Worm (Caenorhabditis elegans) whole organism, L4 larva: ENCODE measurements around the gene T28C6.8.

ENCODE experiments used
- D1046.2 ChIP-seq: fragments of 200-800 bp; sonication (Bioruptor generic); IDR thresholded peaks from 2 replicates; pipeline ENCODE4 v1.3.6; 2022; ENCODE audit warnings: missing genetic modification characterization, missing compliant biosample characterization
- F10B5.3 ChIP-seq: sonication (generic microtip); optimal IDR thresholded peaks from 2 replicates; lab custom pipeline; 2016; ENCODE audit warnings: mild to moderate bottlenecking, missing genetic modification characterization, missing compliant biosample characterization
- F37D6.2 ChIP-seq: sonication (generic microtip); optimal IDR thresholded peaks from 2 replicates; lab custom pipeline; 2016; ENCODE audit warnings: mild to moderate bottlenecking, missing genetic modification characterization, missing compliant biosample characterization
- F49E8.2 ChIP-seq: sonication (generic microtip); optimal IDR thresholded peaks from 2 replicates; lab custom pipeline; 2016; ENCODE audit warnings: missing compliant biosample characterization, mild to moderate bottlenecking, missing genetic modification characterization, borderline replicate concordance
- T20F7.1 ChIP-seq: fragments of 200-800 bp; sonication (Bioruptor generic); optimal IDR thresholded peaks from 2 replicates; lab custom pipeline; 2018; ENCODE audit warnings: mild to moderate bottlenecking, missing genetic modification characterization, missing compliant biosample characterization
- T26A8.4 ChIP-seq: fragments of 200-800 bp; sonication (Bioruptor generic); IDR thresholded peaks from 2 replicates; pipeline ENCODE4 v1.3.6; 2022; ENCODE audit warnings: missing genetic modification characterization, missing compliant biosample characterization
- Y105C5A.15 ChIP-seq: fragments of 200-800 bp; sonication (Bioruptor generic); IDR thresholded peaks from 2 replicates; pipeline ENCODE4 v1.3.6; 2022; ENCODE audit warnings: missing genetic modification characterization, missing compliant biosample characterization
- Y75B8A.6 ChIP-seq: fragments of 200-800 bp; sonication (Bioruptor generic); IDR thresholded peaks from 2 replicates; pipeline ENCODE4 v1.3.6; 2022; ENCODE audit warnings: missing genetic modification reagents, missing genetic modification characterization, missing compliant biosample characterization
- aha-1 ChIP-seq: fragments of 150-350 bp; peaks from one replicate; lab custom pipeline; 2014; ENCODE audit warnings: missing biosample characterization, missing genetic modification characterization
- aly-2 ChIP-seq: sonication (generic microtip); optimal IDR thresholded peaks from 2 replicates; lab custom pipeline; 2018; ENCODE audit warnings: missing biosample characterization, missing genetic modification characterization
- attf-4 ChIP-seq: sonication (generic microtip); optimal IDR thresholded peaks from 3 replicates; lab custom pipeline; 2017; ENCODE audit warnings: missing biosample characterization, missing genetic modification characterization
- ceh-28 ChIP-seq: fragments of 150-350 bp; optimal IDR thresholded peaks from 2 replicates; lab custom pipeline; 2014; ENCODE audit warnings: missing biosample characterization, missing genetic modification reagents, missing genetic modification characterization
- ceh-32 ChIP-seq: sonication (generic microtip); optimal IDR thresholded peaks from 2 replicates; lab custom pipeline; 2016; ENCODE audit warnings: mild to moderate bottlenecking, missing genetic modification characterization, missing compliant biosample characterization; ENCODE audit not compliant: poor library complexity
- ceh-44 ChIP-seq: fragments of 200-800 bp; sonication (Bioruptor generic); IDR thresholded peaks from 2 replicates; pipeline ENCODE4 v1.3.6; 2022; ENCODE audit warnings: missing genetic modification reagents, missing genetic modification characterization, missing compliant biosample characterization
- ceh-62 ChIP-seq: sonication (generic microtip); optimal IDR thresholded peaks from 2 replicates; lab custom pipeline; 2017; ENCODE audit warnings: missing biosample characterization, missing genetic modification characterization
- ceh-82 ChIP-seq: sonication (generic microtip); optimal IDR thresholded peaks from 2 replicates; lab custom pipeline; 2017; ENCODE audit warnings: missing biosample characterization, missing genetic modification characterization
- cey-2 ChIP-seq: sonication (generic microtip); optimal IDR thresholded peaks from 3 replicates; lab custom pipeline; 2017; ENCODE audit warnings: missing genetic modification characterization, mild to moderate bottlenecking, missing compliant biosample characterization, antibody characterized with exemption, borderline replicate concordance; ENCODE audit not compliant: insufficient read depth
- ctbp-1 ChIP-seq: fragments of 200-800 bp; sonication (Bioruptor generic); IDR thresholded peaks from 2 replicates; pipeline ENCODE4 v1.3.6; 2022; ENCODE audit warnings: missing genetic modification reagents, missing genetic modification characterization, missing compliant biosample characterization
- daf-16 ChIP-seq, 3 experiments: sonication (generic microtip); optimal IDR thresholded peaks; 2 replicates each; lab custom pipeline; 2016 to 2017; ENCODE audit warnings: missing genetic modification characterization in 3 of 3, missing genetic modification reagents in 3 of 3, mild to moderate bottlenecking in 2 of 3, missing compliant biosample characterization in 2 of 3, missing biosample characterization in 1 of 3, moderate library complexity in 1 of 3
- daf-19 ChIP-seq: fragments of 200-800 bp; sonication (Bioruptor generic); conservative IDR thresholded peaks from 2 replicates; pipeline ENCODE4 v1.3.6; 2022; ENCODE audit warnings: missing genetic modification characterization, missing compliant biosample characterization
- daf-8 ChIP-seq: fragments of 200-800 bp; sonication (Bioruptor generic); IDR thresholded peaks from 2 replicates; pipeline ENCODE4 v1.3.6; 2022; ENCODE audit warnings: missing genetic modification characterization, missing compliant biosample characterization
- dmd-8 ChIP-seq: fragments of 200-800 bp; sonication (Bioruptor generic); IDR thresholded peaks from 2 replicates; pipeline ENCODE4 v1.3.6; 2022; ENCODE audit warnings: missing genetic modification characterization, missing compliant biosample characterization
- dmd-9 ChIP-seq: fragments of 200-800 bp; sonication (Bioruptor generic); IDR thresholded peaks from 2 replicates; pipeline ENCODE4 v1.3.6; 2022; ENCODE audit warnings: missing genetic modification reagents, missing genetic modification characterization, missing compliant biosample characterization
- duxl-1 ChIP-seq: sonication (generic microtip); optimal IDR thresholded peaks from 2 replicates; lab custom pipeline; 2016; ENCODE audit warnings: mild to moderate bottlenecking, missing genetic modification characterization, moderate library complexity, missing compliant biosample characterization; ENCODE audit not compliant: poor library complexity
- egl-27 ChIP-seq: sonication (generic microtip); optimal IDR thresholded peaks from 3 replicates; lab custom pipeline; 2017; ENCODE audit warnings: missing biosample characterization, missing genetic modification reagents, missing genetic modification characterization
- egl-43 ChIP-seq: fragments of 200-800 bp; sonication (Bioruptor generic); IDR thresholded peaks from 2 replicates; pipeline ENCODE4 v1.3.6; 2022; ENCODE audit warnings: missing genetic modification reagents, missing genetic modification characterization, missing compliant biosample characterization
- fos-1 ChIP-seq: fragments of 150-350 bp; optimal IDR thresholded peaks from 2 replicates; lab custom pipeline; 2014; ENCODE audit warnings: missing biosample characterization, missing genetic modification characterization
- hif-1 ChIP-seq, 2 experiments: sonication (generic microtip); optimal IDR thresholded peaks; 2 replicates each; lab custom pipeline; 2016 to 2017; ENCODE audit warnings: missing compliant biosample characterization in 2 of 2, missing genetic modification characterization in 2 of 2, missing genetic modification reagents in 2 of 2, missing genotype in 2 of 2, mild to moderate bottlenecking in 1 of 2
- hlh-11 ChIP-seq: fragments of 200-800 bp; sonication (Bioruptor generic); optimal IDR thresholded peaks from 2 replicates; lab custom pipeline; 2018; ENCODE audit warnings: mild to moderate bottlenecking, missing genetic modification characterization, missing compliant biosample characterization
- hmg-1.1 ChIP-seq: fragments of 200-800 bp; sonication (Bioruptor generic); IDR thresholded peaks from 2 replicates; pipeline ENCODE4 v1.3.6; 2022; ENCODE audit warnings: missing genetic modification reagents, missing genetic modification characterization, missing compliant biosample characterization
- jun-1 ChIP-seq: fragments of 150-350 bp; optimal IDR thresholded peaks from 2 replicates; lab custom pipeline; 2014; ENCODE audit warnings: missing biosample characterization, missing genetic modification reagents, missing genetic modification characterization
- lin-1 ChIP-seq: fragments of 200-800 bp; sonication (Bioruptor generic); IDR thresholded peaks from 2 replicates; pipeline ENCODE4 v1.3.6; 2022; ENCODE audit warnings: missing genetic modification reagents, missing genetic modification characterization, missing compliant biosample characterization
- lin-39 ChIP-seq: fragments of 150-350 bp; optimal IDR thresholded peaks from 2 replicates; lab custom pipeline; 2014; ENCODE audit warnings: missing biosample characterization, missing genetic modification reagents, missing genetic modification characterization
- mxl-3 ChIP-seq: fragments of 200-800 bp; sonication (Bioruptor generic); optimal IDR thresholded peaks from 2 replicates; lab custom pipeline; 2018; ENCODE audit warnings: mild to moderate bottlenecking, missing genetic modification characterization, missing compliant biosample characterization
- nhr-11 ChIP-seq: fragments of 150-350 bp; optimal IDR thresholded peaks from 2 replicates; lab custom pipeline; 2014; ENCODE audit warnings: missing biosample characterization, missing genetic modification characterization
- nhr-111 ChIP-seq: fragments of 200-800 bp; sonication (Bioruptor generic); optimal IDR thresholded peaks from 2 replicates; lab custom pipeline; 2018; ENCODE audit warnings: mild to moderate bottlenecking, missing genetic modification characterization, missing compliant biosample characterization
- nhr-28 ChIP-seq: fragments of 150-350 bp; optimal IDR thresholded peaks from 2 replicates; lab custom pipeline; 2014; ENCODE audit warnings: missing biosample characterization, missing genetic modification characterization
- nhr-41 ChIP-seq: fragments of 200-800 bp; sonication (Bioruptor generic); IDR thresholded peaks from 2 replicates; pipeline ENCODE4 v1.3.6; 2022; ENCODE audit warnings: missing genetic modification reagents, missing genetic modification characterization, missing compliant biosample characterization
- nhr-42 ChIP-seq: fragments of 200-800 bp; sonication (Bioruptor generic); IDR thresholded peaks from 2 replicates; pipeline ENCODE4 v1.3.6; 2022; ENCODE audit warnings: missing genetic modification characterization, missing compliant biosample characterization
- nhr-76 ChIP-seq: fragments of 150-350 bp; optimal IDR thresholded peaks from 2 replicates; lab custom pipeline; 2014; ENCODE audit warnings: missing biosample characterization, missing genetic modification characterization
- saeg-2 ChIP-seq: fragments of 200-800 bp; sonication (Bioruptor generic); IDR thresholded peaks from 2 replicates; pipeline ENCODE4 v1.3.6; 2022; ENCODE audit warnings: missing genetic modification reagents, missing genetic modification characterization, missing compliant biosample characterization
- sdz-12 ChIP-seq: fragments of 200-800 bp; sonication (Bioruptor generic); optimal IDR thresholded peaks from 2 replicates; lab custom pipeline; 2018; ENCODE audit warnings: mild to moderate bottlenecking, missing genetic modification characterization, missing compliant biosample characterization
- skn-1 ChIP-seq: fragments of 150-350 bp; optimal IDR thresholded peaks from 2 replicates; lab custom pipeline; 2014; ENCODE audit warnings: missing biosample characterization, missing genetic modification characterization
- snpc-1.2 ChIP-seq: fragments of 200-800 bp; sonication (Bioruptor generic); IDR thresholded peaks from 2 replicates; pipeline ENCODE4 v1.3.6; 2022; ENCODE audit warnings: missing genetic modification reagents, missing genetic modification characterization, missing compliant biosample characterization
- spr-3 ChIP-seq: fragments of 200-800 bp; sonication (Bioruptor generic); optimal IDR thresholded peaks from 2 replicates; lab custom pipeline; 2018; ENCODE audit warnings: mild to moderate bottlenecking, missing genetic modification characterization, missing compliant biosample characterization
- tag-97 ChIP-seq: fragments of 200-800 bp; sonication (Bioruptor generic); IDR thresholded peaks from 2 replicates; pipeline ENCODE4 v1.3.6; 2022; ENCODE audit warnings: missing genetic modification characterization, missing compliant biosample characterization
- unc-62 ChIP-seq, 3 experiments: fragments of 150-350 bp in 1 of 3; sonication (generic microtip); optimal IDR thresholded peaks in 2 of 3; peaks in 1 of 3; 1 replicate in 1 of 3; 2 replicates in 2 of 3; lab custom pipeline; 2014 to 2017; ENCODE audit warnings: missing biosample characterization in 3 of 3, missing genetic modification characterization in 3 of 3, missing genetic modification reagents in 3 of 3, missing genotype in 1 of 3
- vab-7 ChIP-seq: fragments of 200-800 bp; sonication (Bioruptor generic); IDR thresholded peaks from 2 replicates; pipeline ENCODE4 v1.3.6; 2022; ENCODE audit warnings: missing genetic modification reagents, missing genetic modification characterization, missing compliant biosample characterization
- zfp-2 ChIP-seq: sonication (generic microtip); optimal IDR thresholded peaks from 2 replicates; lab custom pipeline; 2016; ENCODE audit warnings: mild to moderate bottlenecking, missing genetic modification characterization, missing compliant biosample characterization
- zip-11 ChIP-seq: fragments of 200-800 bp; sonication (Bioruptor generic); IDR thresholded peaks from 2 replicates; pipeline ENCODE4 v1.3.6; 2022; ENCODE audit warnings: missing genetic modification characterization, missing compliant biosample characterization
- zip-2 ChIP-seq: fragments of 150-350 bp; optimal IDR thresholded peaks from 2 replicates; lab custom pipeline; 2014; ENCODE audit warnings: missing biosample characterization, missing genetic modification characterization
- ztf-11 ChIP-seq: fragments of 150-350 bp; optimal IDR thresholded peaks from 2 replicates; lab custom pipeline; 2014; ENCODE audit warnings: missing biosample characterization, missing genetic modification characterization

T28C6.8 gene

DNA sequence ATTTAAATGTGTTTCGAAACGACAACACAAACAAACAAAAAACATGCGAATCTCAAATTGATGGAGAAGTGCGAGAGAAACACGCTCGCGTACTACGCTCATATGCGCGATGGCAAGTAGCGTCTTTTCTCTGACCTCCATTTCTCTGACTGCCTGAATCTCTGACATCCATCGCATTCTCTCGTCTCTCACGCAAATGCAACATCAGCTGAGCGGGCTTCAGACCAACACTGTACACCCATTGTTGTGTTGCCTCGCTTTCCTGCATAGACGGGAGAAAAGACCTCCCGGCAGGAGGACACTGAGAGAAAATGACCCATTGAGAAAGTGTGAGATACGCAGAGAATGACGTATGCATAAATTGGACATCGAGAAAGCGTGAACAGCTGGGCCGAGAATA, 48.4 kb downstream of the T28C6.8 start (continued):
- no peak for TF ChIP-seq nhr-76 (tag; lab: Kevin White, UChicago)
- TF ChIP-seq jun-1 (tag; lab: Kevin White, UChicago), result peak; percentile 11
- TF ChIP-seq aly-2 (tag; lab: Kevin White, UChicago), result no peak
- TF ChIP-seq ztf-11 (tag; lab: Kevin White, UChicago), result no peak
- peak in 1 of 2 experiments; percentile 98 for TF ChIP-seq unc-62 (GFP tag; optimal IDR thresholded peaks at IDR 0.05 in 1 of 2; lab: Kevin White, UChicago)
- TF ChIP-seq unc-62 (tag; optimal IDR thresholded peaks at IDR 0.05; lab: Kevin White, UChicago), result no peak
- peak; percentile 55 for TF ChIP-seq nhr-11 (tag; lab: Kevin White, UChicago)
- TF ChIP-seq nhr-28 (tag; lab: Kevin White, UChicago), result peak; percentile 82
- TF ChIP-seq T20F7.1 (GFP tag; lab: Kevin White, UChicago), result no peak
- peak; percentile 94 for TF ChIP-seq aha-1 (tag; lab: Kevin White, UChicago)
- TF ChIP-seq zip-2 (tag; lab: Kevin White, UChicago), result no peak
- TF ChIP-seq ceh-44 (GFP tag; lab: Robert Waterston, UW), result no peak
- no peak for TF ChIP-seq lin-1 (GFP tag; lab: Robert Waterston, UW)
- TF ChIP-seq attf-4, result no peak
- no peak for TF ChIP-seq daf-19 (GFP tag; lab: Robert Waterston, UW)
- TF ChIP-seq ceh-82 (tag; lab: Kevin White, UChicago), result no peak
- no peak for TF ChIP-seq zfp-2
- no peak for TF ChIP-seq F49E8.2 (tag; lab: Kevin White, UChicago)
- peak; percentile 98 for TF ChIP-seq hlh-11 (tag; lab: Kevin White, UChicago)
- no peak for TF ChIP-seq egl-43 (GFP tag; lab: Robert Waterston, UW)
- no peak for TF ChIP-seq Y105C5A.15 (GFP tag; lab: Robert Waterston, UW)
- no peak for TF ChIP-seq D1046.2 (GFP tag; lab: Robert Waterston, UW)
- TF ChIP-seq ctbp-1, result no peak
- TF ChIP-seq egl-27 (tag; lab: Kevin White, UChicago), result no peak
- no peak for TF ChIP-seq tag-97 (GFP tag; lab: Robert Waterston, UW)
- no peak for TF ChIP-seq F10B5.3 (tag; lab: Kevin White, UChicago)
- no peak for TF ChIP-seq zip-11 (GFP tag; lab: Robert Waterston, UW)
- no peak for TF ChIP-seq fos-1 (tag; lab: Kevin White, UChicago)
- TF ChIP-seq nhr-41 (GFP tag; lab: Robert Waterston, UW), result 0 out of 2 replicates have a peak, but pooled peaks have one; percentile 17
- TF ChIP-seq dmd-8, result no peak
- no peak for TF ChIP-seq snpc-1.2
- TF ChIP-seq Y75B8A.6, result no peak
- no peak for TF ChIP-seq ceh-32 (tag; lab: Kevin White, UChicago)
- TF ChIP-seq vab-7 (GFP tag; lab: Robert Waterston, UW), result no peak
- no peak for TF ChIP-seq mxl-3 (GFP tag; lab: Kevin White, UChicago)
- no peak for TF ChIP-seq nhr-111 (GFP tag; lab: Kevin White, UChicago)
- no peak for TF ChIP-seq F37D6.2
- no peak for TF ChIP-seq T26A8.4 (GFP tag; lab: Robert Waterston, UW)
- no peak for TF ChIP-seq daf-8 (GFP tag; lab: Robert Waterston, UW)
- peak in 1 of 2 experiments; percentile 54 for TF ChIP-seq hif-1 (tag; optimal IDR thresholded peaks at IDR 0.05; lab: Kevin White, UChicago)
- no peak for TF ChIP-seq nhr-42 (GFP tag; lab: Robert Waterston, UW)
- TF ChIP-seq lin-39 (tag; lab: Kevin White, UChicago), result no peak
- no peak for TF ChIP-seq cey-2 (tag; lab: Kevin White, UChicago)
- no peak; the same call in 1 of the 2 replicates for TF ChIP-seq hmg-1.1 (GFP tag; lab: Robert Waterston, UW)
- TF ChIP-seq skn-1 (tag; lab: Kevin White, UChicago), result no peak
- no peak for TF ChIP-seq ceh-62 (tag; lab: Kevin White, UChicago)
- TF ChIP-seq saeg-2 (GFP tag; lab: Robert Waterston, UW), result no peak
- no peak for TF ChIP-seq ceh-28
- TF ChIP-seq daf-16 (GFP tag; optimal IDR thresholded peaks at IDR 0.05; lab: Kevin White, UChicago), result no peak
- peak; percentile 75 for TF ChIP-seq daf-16 (tag; optimal IDR thresholded peaks at IDR 0.05; lab: Kevin White, UChicago)
- no peak for TF ChIP-seq dmd-9 (GFP tag; lab: Robert Waterston, UW)
- no peak for TF ChIP-seq spr-3 (GFP tag; lab: Kevin White, UChicago)
- no peak for TF ChIP-seq duxl-1 (tag; lab: Kevin White, UChicago)
- no peak for TF ChIP-seq sdz-12 (GFP tag; lab: Kevin White, UChicago)
